Worm (Caenorhabditis elegans) whole organism, midembryonic: Measurements from ENCODE around the gene fan-1.
"Not testable (repeated sequence)": the region's sequence is repeated elsewhere in the genome, so short reads cannot be mapped to it uniquely, and the experiment has no call there.

ENCODE experiments used
- cog-1 ChIP-seq: sonication (generic microtip); optimal IDR thresholded peaks from 2 replicates; lab custom pipeline; 2016; ENCODE audit warnings: missing genetic modification characterization, missing compliant biosample characterization
- flt-1 ChIP-seq: fragments of 200-800 bp; sonication (Bioruptor generic); IDR thresholded peaks from 2 replicates; pipeline ENCODE4 v1.3.6; 2022; ENCODE audit warnings: missing genetic modification characterization, missing compliant biosample characterization
- klf-2 ChIP-seq: fragments of 200-800 bp; sonication (Bioruptor generic); conservative IDR thresholded peaks from 2 replicates; pipeline ENCODE4 v1.3.6; 2022; ENCODE audit warnings: missing genetic modification reagents, missing genetic modification characterization, missing compliant biosample characterization
- ref-1 ChIP-seq: fragments of 200-800 bp; sonication (Bioruptor generic); conservative IDR thresholded peaks from 2 replicates; pipeline ENCODE4 v1.3.6; 2022; ENCODE audit warnings: missing genetic modification reagents, missing genetic modification characterization, missing compliant biosample characterization
- ztf-23 ChIP-seq: fragments of 200-800 bp; sonication (Bioruptor generic); IDR thresholded peaks from 2 replicates; pipeline ENCODE4 v1.3.6; 2022; ENCODE audit warnings: missing genetic modification reagents, missing genetic modification characterization, missing compliant biosample characterization
- ztf-29 ChIP-seq: fragments of 200-800 bp; sonication (Bioruptor generic); IDR thresholded peaks from 2 replicates; pipeline ENCODE4 v1.3.6; 2022; ENCODE audit warnings: missing genetic modification reagents, missing genetic modification characterization, missing compliant biosample characterization

DNA sequence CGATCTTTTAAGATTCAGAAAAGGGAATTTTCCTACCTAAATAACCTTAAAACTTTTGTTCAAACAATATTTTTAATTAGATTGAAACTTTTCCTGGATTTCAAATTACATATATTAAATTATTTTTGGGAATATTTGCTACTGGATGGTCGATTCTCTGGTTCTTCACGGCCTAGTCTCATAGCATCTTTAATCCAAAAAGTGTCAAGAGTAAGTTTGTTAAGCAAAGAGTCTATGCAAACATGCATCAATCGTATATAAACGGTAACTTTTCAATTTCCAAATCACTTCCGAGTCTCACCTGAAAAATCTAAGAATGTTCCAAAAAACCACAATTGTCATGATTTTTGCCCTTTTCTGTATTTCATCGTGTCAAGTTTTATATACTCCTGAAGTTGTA is 49.4 kb downstream of the fan-1 start, which contains the start of gene nspb-4:
- TF ChIP-seq flt-1 (GFP tag; lab: Robert Waterston, UW); klf-2 (GFP tag; lab: Robert Waterston, UW); cog-1 (tag; lab: Kevin White, UChicago); ztf-29 (GFP tag; lab: Robert Waterston, UW); ref-1 (GFP tag; lab: Robert Waterston, UW); ztf-23 (GFP tag; lab: Robert Waterston, UW): not testable (repeated sequence)
